Worm (Caenorhabditis elegans) whole organism, L4/young adult: ENCODE measurements around the gene srt-54.

Experiments
- W03F9.2 ChIP-seq: fragments of 150-350 bp; optimal IDR thresholded peaks from 2 replicates; lab custom pipeline; 2014; ENCODE audit warnings: missing biosample characterization, missing genetic modification characterization
- dao-5 ChIP-seq: sonication (generic microtip); optimal IDR thresholded peaks from 2 replicates; lab custom pipeline; 2016; ENCODE audit warnings: missing genotype, missing genetic modification characterization, moderate library complexity, missing compliant biosample characterization
- him-1 ChIP-seq: sonication (generic microtip); optimal IDR thresholded peaks from 2 replicates; lab custom pipeline; 2016; ENCODE audit warnings: missing genotype, missing genetic modification reagents, missing genetic modification characterization, missing compliant biosample characterization

DNA sequence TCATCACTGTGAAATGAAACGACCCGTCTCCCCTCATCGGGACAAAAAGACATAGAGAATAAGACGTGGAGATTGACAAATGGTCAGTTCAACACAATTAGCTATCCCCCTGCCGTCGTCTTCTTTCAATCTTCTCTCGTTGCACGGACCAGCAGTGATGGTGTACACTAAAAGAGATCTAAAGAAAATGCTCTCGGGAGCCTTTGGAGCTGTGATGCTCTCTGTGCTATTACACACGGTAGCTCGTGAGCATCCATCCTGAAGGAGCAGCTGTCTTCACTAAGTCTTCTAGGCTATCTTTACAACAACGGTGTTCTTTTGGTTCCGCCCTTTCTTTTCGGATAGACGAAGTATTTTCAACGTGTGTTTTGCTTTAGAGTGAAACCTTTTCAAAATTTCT lies 44.3 kb downstream of the srt-54 start:
- no peak for TF ChIP-seq W03F9.2 (tag; lab: Kevin White, UChicago)
- TF ChIP-seq dao-5 (tag; lab: Kevin White, UChicago) = no peak
- no peak for TF ChIP-seq him-1 (tag; lab: Kevin White, UChicago)
